Fruit fly (Drosophila melanogaster) whole organism: ENCODE measurements around the gene RhoGAP1A.

Source experiments
- CG8478 ChIP-seq: fragments of >200 bp; optimal IDR thresholded peaks from 2 replicates; lab custom pipeline; 2018; ENCODE audit warnings: inconsistent platforms
- Dll ChIP-seq: fragments of >200 bp; optimal IDR thresholded peaks from 2 replicates; lab custom pipeline; 2017
- EcR ChIP-seq, 2 experiments: fragments of >200 bp; optimal IDR thresholded peaks; 2 replicates each; lab custom pipeline; 2017; ENCODE audit warnings: missing biosample characterization in 2 of 2, missing genetic modification characterization in 2 of 2, missing genetic modification reagents in 2 of 2
- pan ChIP-seq: fragments of >200 bp; optimal IDR thresholded peaks from 2 replicates; lab custom pipeline; 2017
- psq ChIP-seq: fragments of >200 bp; optimal IDR thresholded peaks from 2 replicates; lab custom pipeline; 2017
- usp ChIP-seq: fragments of >200 bp; optimal IDR thresholded peaks from 2 replicates; lab custom pipeline; 2017; ENCODE audit warnings: missing biosample characterization, missing genetic modification characterization, mixed read lengths

dm6 chrX:140018-140417 lies 12.8 kb downstream of the RhoGAP1A start, which contains the start of gene tyn:
- no peak for TF ChIP-seq CG8478 (lab: Kevin White, UChicago)
- TF ChIP-seq usp (GFP tag; lab: Kevin White, UChicago): no peak
- TF ChIP-seq EcR (GFP tag; optimal IDR thresholded peaks at IDR 0.05; lab: Kevin White, UChicago): no peak
- no peak for TF ChIP-seq pan (lab: Kevin White, UChicago)
- TF ChIP-seq Dll (lab: Kevin White, UChicago): no peak
- no peak for TF ChIP-seq psq (lab: Kevin White, UChicago)
